Worm (Caenorhabditis elegans): ENCODE measurements around the gene Y48E1C.2.
A peak's percentile ranks its signal among the peaks of the same experiment; 100 is the strongest.

Y48E1C.2 gene

DNA sequence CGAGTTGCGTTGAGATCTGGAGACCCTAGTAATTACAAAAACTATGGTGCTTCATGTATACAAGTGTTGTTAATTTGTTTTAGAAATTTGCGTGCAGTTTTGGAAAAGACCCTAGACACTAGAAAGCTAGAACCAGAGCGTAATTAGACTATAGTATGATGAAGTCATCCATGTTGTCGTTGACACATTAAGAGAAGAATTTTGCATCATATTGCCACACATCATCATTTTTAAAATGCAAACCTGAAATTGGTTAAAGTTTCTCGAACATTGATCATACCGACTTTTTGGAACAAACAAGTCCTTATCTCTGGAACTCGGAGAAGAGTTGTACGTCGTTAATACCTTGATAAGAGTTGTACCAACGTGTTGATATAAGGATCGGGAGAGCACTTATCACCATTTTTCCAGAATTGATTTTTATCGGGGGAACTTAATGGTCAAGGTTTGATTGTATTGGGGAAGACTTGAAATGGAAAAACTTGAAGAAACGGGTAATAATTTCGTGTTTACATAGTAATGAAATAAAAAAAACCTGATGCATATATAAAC, 43.6 kb downstream of the Y48E1C.2 start (continued):
- TF ChIP-seq fos-1 (tag; optimal IDR thresholded peaks at IDR 0.05), result no peak
- TF ChIP-seq ces-1 (GFP tag; optimal IDR thresholded peaks at IDR 0.05), result no peak
- no peak for TF ChIP-seq jun-1 (tag; optimal IDR thresholded peaks at IDR 0.05)
- no peak for TF ChIP-seq dsc-1 (tag; optimal IDR thresholded peaks at IDR 0.05)
- TF ChIP-seq mef-2 (tag; optimal IDR thresholded peaks at IDR 0.05), result no peak
- peak; percentile 97 for TF ChIP-seq pqm-1 (tag; optimal IDR thresholded peaks at IDR 0.05)
- TF ChIP-seq lin-14 (GFP tag; optimal IDR thresholded peaks at IDR 0.05), result peak; percentile 26
- TF ChIP-seq nhr-20 (tag; optimal IDR thresholded peaks at IDR 0.05), result peak; percentile 42

DNA sequence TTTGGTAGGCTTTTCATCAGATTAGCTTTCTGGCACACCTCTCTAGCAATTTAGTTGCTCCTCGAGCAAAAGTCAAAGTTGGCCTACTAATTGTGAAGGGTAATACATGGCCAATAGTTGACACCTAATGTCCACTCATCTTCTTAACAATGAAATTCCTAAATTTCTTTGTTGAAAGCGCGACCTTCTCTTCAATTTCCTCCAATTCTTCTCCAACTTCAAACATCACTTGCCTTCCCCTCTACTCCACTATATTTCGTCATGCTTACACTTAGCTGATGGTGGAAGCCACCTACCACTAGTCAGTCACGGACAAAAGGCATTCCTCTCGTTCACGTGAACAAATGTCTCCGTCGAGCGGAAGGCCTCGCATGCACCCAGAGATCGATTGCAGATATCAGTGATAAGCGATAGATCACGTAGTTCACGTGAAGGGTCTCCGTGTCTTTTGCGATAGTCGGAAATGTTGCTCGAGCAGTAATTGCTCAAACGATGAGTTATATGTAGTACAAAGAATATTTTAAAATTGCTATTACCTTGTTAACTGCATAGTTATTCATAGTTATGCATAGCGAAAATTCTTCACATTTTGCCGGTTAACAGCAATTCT, 44.8 kb downstream of the Y48E1C.2 start, which contains the start of gene E01G4.3:
Gene E01G4.3 (minus strand): TSS at position 560 of the 610 bp plus-strand sequence.
- TF ChIP-seq unc-130 (tag; optimal IDR thresholded peaks at IDR 0.05), result peak; percentile 96
- TF ChIP-seq dsc-1 (tag; optimal IDR thresholded peaks at IDR 0.05), result no peak
- TF ChIP-seq hlh-4 (tag; optimal IDR thresholded peaks at IDR 0.05), result no peak
- peak; percentile 54 for TF ChIP-seq nhr-11 (tag; optimal IDR thresholded peaks at IDR 0.05)
- TF ChIP-seq egl-27 (tag; optimal IDR thresholded peaks at IDR 0.05), result peak in 1 of 2 experiments; percentile 16
- TF ChIP-seq elt-3 (tag; optimal IDR thresholded peaks at IDR 0.05), result peak in 5 of 6 experiments; percentile 33 to 83 (median 52)
- no peak for TF ChIP-seq hpl-2 (GFP tag; optimal IDR thresholded peaks at IDR 0.05)
- TF ChIP-seq unc-30 (tag; optimal IDR thresholded peaks at IDR 0.05), result no peak
- no peak for TF ChIP-seq C04F5.9 (tag; optimal IDR thresholded peaks at IDR 0.05)
- peak; percentile 45 for TF ChIP-seq C16A3.4 (tag; optimal IDR thresholded peaks at IDR 0.05)
- TF ChIP-seq ztf-4 (tag; optimal IDR thresholded peaks at IDR 0.05), result peak; percentile 39
- TF ChIP-seq nhr-71 (tag; optimal IDR thresholded peaks at IDR 0.05), result peak; percentile 91
- no peak for TF ChIP-seq snpc-4 (tag; optimal IDR thresholded peaks at IDR 0.05)
- TF ChIP-seq nhr-84 (tag; optimal IDR thresholded peaks at IDR 0.05), result no peak
- peak; percentile 69 for TF ChIP-seq blmp-1 (tag; optimal IDR thresholded peaks at IDR 0.05)
- no peak for TF ChIP-seq lin-13 (GFP tag; optimal IDR thresholded peaks at IDR 0.05)
- TF ChIP-seq F16B12.6 (tag; optimal IDR thresholded peaks at IDR 0.05), result no peak
- peak; percentile 97 for TF ChIP-seq elt-2 (tag; optimal IDR thresholded peaks at IDR 0.05)
- no peak for TF ChIP-seq fkh-4 (tag; optimal IDR thresholded peaks at IDR 0.05; ENCODE audit: borderline replicate concordance)
- TF ChIP-seq pqm-1 (tag; optimal IDR thresholded peaks at IDR 0.05), result no peak
- TF ChIP-seq Y116A8C.19 (tag; optimal IDR thresholded peaks at IDR 0.05; ENCODE audit: borderline replicate concordance), result no peak
- TF ChIP-seq nhr-77 (tag; optimal IDR thresholded peaks at IDR 0.05), result no peak
- TF ChIP-seq ama-1 (optimal IDR thresholded peaks at IDR 0.05), result no peak
- peak; percentile 73 for TF ChIP-seq rnt-1 (tag; optimal IDR thresholded peaks at IDR 0.05)
- no peak for TF ChIP-seq zag-1 (tag; optimal IDR thresholded peaks at IDR 0.05)
- peak; percentile 94 for TF ChIP-seq nhr-20 (tag; optimal IDR thresholded peaks at IDR 0.05)
- TF ChIP-seq lin-35 (GFP tag; optimal IDR thresholded peaks at IDR 0.05), result peak in 1 of 2 experiments; percentile 74
- peak; percentile 71 for TF ChIP-seq tbx-2 (tag; optimal IDR thresholded peaks at IDR 0.05)
- no peak for TF ChIP-seq pag-3 (tag; optimal IDR thresholded peaks at IDR 0.05; ENCODE audit: borderline replicate concordance, insufficient read depth)
- TF ChIP-seq ztf-11 (tag; optimal IDR thresholded peaks at IDR 0.05), result no peak
- peak; percentile 86 for TF ChIP-seq nhr-85 (tag)
- TF ChIP-seq mab-9 (GFP tag; IDR thresholded peaks at IDR 0.05), result no peak
- TF ChIP-seq snu-23 (GFP tag; optimal IDR thresholded peaks at IDR 0.05), result peak; percentile 84
- TF ChIP-seq nhr-19 (GFP tag; conservative IDR thresholded peaks at IDR 0.05), result peak; percentile 90
- TF ChIP-seq lin-39 (tag; optimal IDR thresholded peaks at IDR 0.05), result peak; percentile 1
- no peak for TF ChIP-seq fkh-8 (tag; optimal IDR thresholded peaks at IDR 0.05)
- no peak for TF ChIP-seq nhr-12 (tag; optimal IDR thresholded peaks at IDR 0.05)
- TF ChIP-seq aly-2 (tag; optimal IDR thresholded peaks at IDR 0.05), result no peak
- no peak for TF ChIP-seq sup-37 (GFP tag; optimal IDR thresholded peaks at IDR 0.05)
- TF ChIP-seq ceh-88 (GFP tag; IDR thresholded peaks at IDR 0.05), result no peak
- peak; percentile 91 for TF ChIP-seq lin-14 (GFP tag; optimal IDR thresholded peaks at IDR 0.05)
- TF ChIP-seq vab-15 (tag; optimal IDR thresholded peaks at IDR 0.05), result no peak
- no peak for TF ChIP-seq zip-4 (GFP tag; optimal IDR thresholded peaks at IDR 0.05)
- TF ChIP-seq efl-3 (GFP tag; optimal IDR thresholded peaks at IDR 0.05), result no peak
- TF ChIP-seq grh-1 (GFP tag; IDR thresholded peaks at IDR 0.05), result no peak
- TF ChIP-seq nhr-237 (tag; optimal IDR thresholded peaks at IDR 0.05), result no peak

Data from whole organism, L1 larva.